Worm (Caenorhabditis elegans): ENCODE measurements around the gene Y102A11A.5.
A peak's percentile ranks its signal among the peaks of the same experiment; 100 is the strongest.

Gene Y102A11A.5

DNA sequence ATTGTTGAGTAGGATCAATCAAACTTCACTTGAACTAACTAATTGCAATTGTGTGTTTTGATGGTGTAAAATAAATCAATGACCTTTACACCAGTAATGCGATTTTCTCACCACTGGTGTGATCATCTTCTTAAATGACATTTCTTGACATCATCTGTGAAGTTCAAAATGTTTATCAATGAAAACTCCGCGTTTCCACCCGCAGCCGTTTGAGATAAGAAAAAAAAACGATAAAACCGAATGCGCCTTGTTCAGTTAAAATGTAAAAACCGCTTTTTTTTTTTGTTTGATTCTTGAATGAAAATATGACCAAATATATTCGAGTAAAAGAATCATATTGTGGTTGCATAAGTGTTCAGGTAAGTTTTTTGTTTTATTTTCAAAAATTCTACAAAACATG, 20.2 kb upstream of the Y102A11A.5 start, which contains the start of gene Y102A11A.1:
Gene Y102A11A.1 (plus strand): TSS at position 223 of the 400 bp plus-strand sequence.
- no peak for TF ChIP-seq fos-1 (tag; optimal IDR thresholded peaks at IDR 0.05)
- TF ChIP-seq skn-1 (tag; optimal IDR thresholded peaks at IDR 0.05), result no peak
- TF ChIP-seq pqm-1 (tag; optimal IDR thresholded peaks at IDR 0.05), result peak; percentile 46
- TF ChIP-seq aly-2 (tag; optimal IDR thresholded peaks at IDR 0.05), result no peak
- no peak for TF ChIP-seq ztf-11 (tag; optimal IDR thresholded peaks at IDR 0.05)
- TF ChIP-seq ceh-82 (tag; optimal IDR thresholded peaks at IDR 0.05), result no peak
- TF ChIP-seq nhr-67 (tag; optimal IDR thresholded peaks at IDR 0.05), result no peak
- TF ChIP-seq ama-1 (optimal IDR thresholded peaks at IDR 0.05), result no peak
- TF ChIP-seq egl-5 (tag; optimal IDR thresholded peaks at IDR 0.05), result no peak
- TF ChIP-seq lsy-12 (tag; optimal IDR thresholded peaks at IDR 0.05), result no peak
- no peak for TF ChIP-seq lin-39 (tag; optimal IDR thresholded peaks at IDR 0.05)
- TF ChIP-seq elt-2 (tag; optimal IDR thresholded peaks at IDR 0.05), result peak; percentile 67

DNA sequence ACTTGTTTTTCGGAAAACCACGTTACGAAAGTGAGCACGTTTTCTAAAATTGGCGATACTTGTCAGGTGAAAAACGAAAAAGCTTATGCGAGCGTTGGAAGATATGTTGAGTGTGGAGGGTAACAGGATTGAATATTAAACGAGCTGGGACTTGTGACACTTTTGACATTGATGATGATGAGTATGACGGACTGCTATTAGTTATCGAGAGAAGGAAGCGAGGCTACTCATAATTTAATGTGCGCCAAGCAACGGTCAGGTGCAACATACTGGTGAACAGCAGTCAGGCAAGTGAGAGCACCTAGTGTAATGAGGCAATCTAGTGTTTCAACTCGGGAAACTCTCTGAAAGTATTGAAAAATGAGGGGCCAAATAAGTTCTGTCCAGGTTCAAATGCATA, 18.8 kb upstream of the Y102A11A.5 start:
- TF ChIP-seq egl-5 (tag; optimal IDR thresholded peaks at IDR 0.05), result no peak
- TF ChIP-seq elt-1 (tag; optimal IDR thresholded peaks at IDR 0.05), result no peak
- no peak for TF ChIP-seq unc-62 (GFP tag; optimal IDR thresholded peaks at IDR 0.05)
- TF ChIP-seq nhr-237 (tag; optimal IDR thresholded peaks at IDR 0.05), result no peak
- TF ChIP-seq elt-2 (tag; optimal IDR thresholded peaks at IDR 0.05), result no peak
- no peak for TF ChIP-seq mdl-1 (tag; optimal IDR thresholded peaks at IDR 0.05)
- no peak for TF ChIP-seq tbx-2 (tag; optimal IDR thresholded peaks at IDR 0.05)
- TF ChIP-seq nhr-77 (tag; optimal IDR thresholded peaks at IDR 0.05), result no peak
- TF ChIP-seq ZK546.5 (tag; optimal IDR thresholded peaks at IDR 0.05), result no peak
- TF ChIP-seq fos-1 (tag; optimal IDR thresholded peaks at IDR 0.05), result no peak
- TF ChIP-seq ztf-11 (tag; optimal IDR thresholded peaks at IDR 0.05), result no peak
- TF ChIP-seq lin-39 (tag; optimal IDR thresholded peaks at IDR 0.05), result no peak
- TF ChIP-seq skn-1 (tag; optimal IDR thresholded peaks at IDR 0.05), result no peak
- TF ChIP-seq nhr-76 (tag; optimal IDR thresholded peaks at IDR 0.05), result no peak

- TF ChIP-seq pha-4 (tag; optimal IDR thresholded peaks at IDR 0.05) (no peak), snpc-4 (tag; optimal IDR thresholded peaks at IDR 0.05) (no peak)
These were observed 17.5 kb upstream of the Y102A11A.5 start for ce11 chrX:2048865-2049405.

- no peak for TF ChIP-seq unc-39 (tag; optimal IDR thresholded peaks at IDR 0.05)
- TF ChIP-seq ZK546.5 (tag; optimal IDR thresholded peaks at IDR 0.05), result no peak
- no peak for TF ChIP-seq nfya-1 (tag; optimal IDR thresholded peaks at IDR 0.05; ENCODE audit: insufficient read depth)
- no peak for TF ChIP-seq ceh-28 (tag; optimal IDR thresholded peaks at IDR 0.05)
- TF ChIP-seq ama-1 (optimal IDR thresholded peaks at IDR 0.05), result no peak
- no peak for TF ChIP-seq nhr-43 (tag; optimal IDR thresholded peaks at IDR 0.05; ENCODE audit: poor library complexity, severe bottlenecking)
- no peak for TF ChIP-seq zag-1 (tag; optimal IDR thresholded peaks at IDR 0.05)
- TF ChIP-seq elt-2 (tag; optimal IDR thresholded peaks at IDR 0.05), result no peak
- no peak for TF ChIP-seq skn-1 (tag; optimal IDR thresholded peaks at IDR 0.05)
- TF ChIP-seq fos-1 (tag; optimal IDR thresholded peaks at IDR 0.05), result no peak
- no peak for TF ChIP-seq tbx-2 (tag; optimal IDR thresholded peaks at IDR 0.05)
- no peak for TF ChIP-seq ztf-11 (tag; optimal IDR thresholded peaks at IDR 0.05)
- TF ChIP-seq nhr-25 (tag; optimal IDR thresholded peaks at IDR 0.05), result no peak
These were observed 16.0 kb upstream of the Y102A11A.5 start for ce11 chrX:2047208-2047946.

- TF ChIP-seq zag-1 (tag; optimal IDR thresholded peaks at IDR 0.05), result no peak
- peak; percentile 14 for TF ChIP-seq lin-39 (tag; optimal IDR thresholded peaks at IDR 0.05)
These were observed 14.8 kb upstream of the Y102A11A.5 start, which contains the start of gene igcm-4 for ce11 chrX:2046124-2046722. Gene igcm-4 (minus strand): TSS chrX:2046360.

ce11 chrX:2045603-2046002, 14.2 kb upstream of the Y102A11A.5 start:
- TF ChIP-seq lin-15B (tag; optimal IDR thresholded peaks at IDR 0.05) (no peak), ztf-4 (tag; optimal IDR thresholded peaks at IDR 0.05) (no peak), eor-1 (tag; optimal IDR thresholded peaks at IDR 0.05) (no peak), ceh-16 (tag; optimal IDR thresholded peaks at IDR 0.05) (no peak), ZK546.5 (tag; optimal IDR thresholded peaks at IDR 0.05) (no peak), zag-1 (tag; optimal IDR thresholded peaks at IDR 0.05) (no peak), unc-39 (tag; optimal IDR thresholded peaks at IDR 0.05) (no peak), nhr-25 (tag; optimal IDR thresholded peaks at IDR 0.05) (no peak), nhr-28 (tag; optimal IDR thresholded peaks at IDR 0.05) (no peak), nhr-76 (tag; optimal IDR thresholded peaks at IDR 0.05) (no peak), ama-1 (optimal IDR thresholded peaks at IDR 0.05) (no peak), nhr-237 (tag; optimal IDR thresholded peaks at IDR 0.05) (no peak), fkh-10 (GFP tag; optimal IDR thresholded peaks at IDR 0.05) (no peak), egl-5 (tag; optimal IDR thresholded peaks at IDR 0.05) (no peak)

All from whole organism, L3 larva.